Worm (Caenorhabditis elegans) whole organism, late embryonic: ENCODE measurements around the gene K07E3.4.

Source experiments
- Y22D7AL.16 ChIP-seq: sonication (generic microtip); optimal IDR thresholded peaks from 2 replicates; lab custom pipeline; 2016; ENCODE audit warnings: missing genetic modification characterization, missing compliant biosample characterization
- ama-1 ChIP-seq: fragments of 150-350 bp; optimal IDR thresholded peaks from 2 replicates; lab custom pipeline; 2014
- ceh-45 ChIP-seq: fragments of 200-800 bp; sonication (Bioruptor generic); IDR thresholded peaks from 2 replicates; pipeline ENCODE4 v1.3.6; 2022; ENCODE audit warnings: missing genetic modification reagents, missing genetic modification characterization, missing compliant biosample characterization
- nhr-11 ChIP-seq: fragments of 150-350 bp; optimal IDR thresholded peaks from 2 replicates; lab custom pipeline; 2014; ENCODE audit warnings: missing biosample characterization, missing genetic modification characterization

- TF ChIP-seq Y22D7AL.16 (tag; lab: Kevin White, UChicago) (no peak), nhr-11 (no peak), ama-1 (lab: Kevin White, UChicago) (no peak), ceh-45 (no peak)
Measured at ce11 chrX:8103899-8104298, 20.1 kb upstream of the K07E3.4 start, which contains the start of gene K07E3.2.
